Worm (Caenorhabditis elegans) whole organism, mixed stage, embryonic: ENCODE results near the gene T16G1.9.

Experiments used
- ces-1 ChIP-seq: fragments of 150-350 bp; optimal IDR thresholded peaks from 2 replicates; lab custom pipeline; 2014; ENCODE audit warnings: missing biosample characterization, missing genetic modification reagents, missing genetic modification characterization
- cnd-1 ChIP-seq: fragments of 200-800 bp; sonication (Bioruptor generic); optimal IDR thresholded peaks from 2 replicates; lab custom pipeline; 2018; ENCODE audit warnings: mild to moderate bottlenecking, missing genetic modification characterization, missing compliant biosample characterization
- elt-1 ChIP-seq: sonication (generic microtip); optimal IDR thresholded peaks from 2 replicates; lab custom pipeline; 2017; ENCODE audit warnings: missing genetic modification characterization, mild to moderate bottlenecking, missing compliant biosample characterization, antibody characterized with exemption, moderate library complexity, borderline replicate concordance; ENCODE audit not compliant: insufficient read depth
- ham-2 ChIP-seq: fragments of 200-800 bp; sonication (Bioruptor generic); optimal IDR thresholded peaks from 2 replicates; lab custom pipeline; 2018; ENCODE audit warnings: mild to moderate bottlenecking, missing genetic modification characterization, missing compliant biosample characterization
- lin-13 ChIP-seq: fragments of 150-350 bp; optimal IDR thresholded peaks from 2 replicates; lab custom pipeline; 2014; ENCODE audit warnings: missing biosample characterization, missing genetic modification characterization
- lin-32 ChIP-seq: fragments of 200-800 bp; sonication (Bioruptor generic); optimal IDR thresholded peaks from 2 replicates; lab custom pipeline; 2018; ENCODE audit warnings: mild to moderate bottlenecking, missing genetic modification characterization, missing compliant biosample characterization
- mab-5 ChIP-seq: fragments of 150-350 bp; optimal IDR thresholded peaks from 2 replicates; lab custom pipeline; 2014; ENCODE audit warnings: missing biosample characterization, missing genetic modification characterization
- mls-2 ChIP-seq: sonication (generic microtip); optimal IDR thresholded peaks from 2 replicates; lab custom pipeline; 2016; ENCODE audit warnings: mild to moderate bottlenecking, missing genetic modification characterization, moderate library complexity, missing compliant biosample characterization
- nhr-76 ChIP-seq: sonication (generic microtip); optimal IDR thresholded peaks from 2 replicates; lab custom pipeline; 2017; ENCODE audit warnings: missing biosample characterization, missing genetic modification characterization
- pha-4 ChIP-seq: fragments of 150-350 bp; optimal IDR thresholded peaks from 2 replicates; lab custom pipeline; 2018; ENCODE audit warnings: missing biosample characterization, missing genetic modification reagents, missing genetic modification characterization
- sptf-1 ChIP-seq: sonication (generic microtip); optimal IDR thresholded peaks from 2 replicates; lab custom pipeline; 2017; ENCODE audit warnings: mild to moderate bottlenecking, missing genetic modification characterization, moderate library complexity, missing compliant biosample characterization
- unc-39 ChIP-seq: fragments of 150-350 bp; optimal IDR thresholded peaks from 2 replicates; lab custom pipeline; 2014; ENCODE audit warnings: missing biosample characterization, missing genetic modification characterization

DNA sequence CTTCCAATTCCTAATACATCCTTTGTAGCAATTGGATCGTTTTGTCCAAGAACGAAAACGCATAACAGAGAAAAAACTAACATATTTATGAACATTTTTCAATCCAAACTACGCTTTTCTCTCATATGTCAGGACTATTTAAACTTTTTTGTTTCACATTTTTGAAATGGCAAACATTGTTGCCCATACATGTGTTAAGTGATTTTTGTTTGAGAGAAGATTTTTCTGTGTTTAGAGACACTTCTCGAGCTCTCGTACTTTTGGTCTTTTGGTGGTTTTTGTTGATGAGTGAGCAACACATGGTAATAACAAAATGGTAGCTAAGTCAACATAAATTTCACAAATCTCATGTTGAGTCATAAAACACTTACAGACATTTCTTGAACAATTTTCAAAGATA, 45.6 kb downstream of the T16G1.9 start, which contains the start of gene ttr-28:
- no peak for TF ChIP-seq elt-1 (tag; lab: Kevin White, UChicago)
- no peak for TF ChIP-seq mab-5 (tag; lab: Kevin White, UChicago)
- no peak for TF ChIP-seq lin-13 (tag; lab: Kevin White, UChicago)
- no peak for TF ChIP-seq cnd-1
- no peak for TF ChIP-seq lin-32 (GFP tag; lab: Kevin White, UChicago)
- TF ChIP-seq nhr-76 (tag; lab: Kevin White, UChicago): no peak
- TF ChIP-seq ces-1 (GFP tag; lab: Kevin White, UChicago): no peak
- TF ChIP-seq sptf-1 (tag; lab: Kevin White, UChicago): no peak
- TF ChIP-seq ham-2: no peak
- TF ChIP-seq pha-4: no peak
- TF ChIP-seq unc-39 (tag; lab: Kevin White, UChicago): no peak
- TF ChIP-seq mls-2 (tag; lab: Kevin White, UChicago): no peak
